Fruit fly (Drosophila melanogaster) S2 (cell line): ENCODE results near the gene ckd.

Experiments
- CG8478 ChIP-seq: fragments of >200 bp; optimal IDR thresholded peaks from 2 replicates; lab custom pipeline; 2018
- CTCF ChIP-seq, 2 experiments: fragments of >200 bp; optimal IDR thresholded peaks; 2 replicates each; lab custom pipeline; 2018

dm6 chr3L:3259703-3260102 is 2.0 kb downstream of the ckd start:
- TF ChIP-seq CTCF (optimal IDR thresholded peaks at IDR 0.05; lab: Kevin White, UChicago) (no peak), CG8478 (lab: Kevin White, UChicago) (no peak)
